Worm (Caenorhabditis elegans): ENCODE results near the gene F49C5.5.

F49C5.5 gene

ce11 chrII:12565851-12566250 lies 19.5 kb upstream of the F49C5.5 start, which contains the start of gene F49C5.7:
Gene F49C5.7, plus strand, starts transcription at chrII:12566151.
- TF ChIP-seq aly-1 (tag; optimal IDR thresholded peaks at IDR 0.05) (no peak), hnd-1 (tag; optimal IDR thresholded peaks at IDR 0.05) (no peak), ceh-36 (tag; optimal IDR thresholded peaks at IDR 0.05) (no peak), ceh-13 (GFP tag; optimal IDR thresholded peaks at IDR 0.05) (no peak), hmg-4 (GFP tag; optimal IDR thresholded peaks at IDR 0.05) (no peak), scrt-1 (GFP tag; IDR thresholded peaks at IDR 0.05) (no peak), B0310.2 (tag; optimal IDR thresholded peaks at IDR 0.05) (no peak), flt-1 (GFP tag; IDR thresholded peaks at IDR 0.05) (no peak)

- TF ChIP-seq tbx-37 (GFP tag; conservative IDR thresholded peaks at IDR 0.05) (no peak), hmbx-1 (tag; optimal IDR thresholded peaks at IDR 0.05) (no peak), B0310.2 (tag; optimal IDR thresholded peaks at IDR 0.05) (no peak), ceh-36 (tag; optimal IDR thresholded peaks at IDR 0.05) (no peak)
These were observed 13.9 kb upstream of the F49C5.5 start, which contains the start of gene F49C5.12 for ce11 chrII:12560210-12560609. Gene F49C5.12, minus strand, starts transcription at chrII:12560310.

- TF ChIP-seq hnd-1 (tag; optimal IDR thresholded peaks at IDR 0.05) (no peak), hmg-4 (GFP tag; optimal IDR thresholded peaks at IDR 0.05) (no peak), hmbx-1 (tag; optimal IDR thresholded peaks at IDR 0.05) (no peak), tbx-37 (GFP tag; conservative IDR thresholded peaks at IDR 0.05) (no peak)
These were observed 9.3 kb upstream of the F49C5.5 start, which contains the start of gene F49C5.11 for ce11 chrII:12555579-12555978. Gene F49C5.11, plus strand, starts transcription at chrII:12555879.

ce11 chrII:12550940-12551339 lies 4.6 kb upstream of the F49C5.5 start:
- no peak for TF ChIP-seq tra-4 (tag; optimal IDR thresholded peaks at IDR 0.05)
- no peak for TF ChIP-seq ceh-36 (tag; optimal IDR thresholded peaks at IDR 0.05)

- TF ChIP-seq flt-1 (GFP tag; IDR thresholded peaks at IDR 0.05), result no peak
- no peak for TF ChIP-seq tbx-37 (GFP tag; conservative IDR thresholded peaks at IDR 0.05)
- TF ChIP-seq aly-1 (tag; optimal IDR thresholded peaks at IDR 0.05), result no peak
These were observed 3.3 kb upstream of the F49C5.5 start for ce11 chrII:12549613-12550012.

- TF ChIP-seq F13C5.2 (tag; optimal IDR thresholded peaks at IDR 0.05) (no peak), aly-1 (tag; optimal IDR thresholded peaks at IDR 0.05) (no peak), ama-1 (optimal IDR thresholded peaks at IDR 0.05) (no peak), ceh-36 (tag; optimal IDR thresholded peaks at IDR 0.05) (no peak), flt-1 (GFP tag; IDR thresholded peaks at IDR 0.05) (no peak), pes-1 (GFP tag; IDR thresholded peaks at IDR 0.05) (no peak), scrt-1 (GFP tag; IDR thresholded peaks at IDR 0.05) (no peak), tra-4 (tag; optimal IDR thresholded peaks at IDR 0.05) (no peak), tbx-11 (GFP tag; IDR thresholded peaks at IDR 0.05) (no peak), sea-1 (GFP tag; conservative IDR thresholded peaks at IDR 0.05) (no peak), ets-7 (tag; optimal IDR thresholded peaks at IDR 0.05) (no peak), tbx-37 (GFP tag; conservative IDR thresholded peaks at IDR 0.05) (no peak), ceh-13 (GFP tag; optimal IDR thresholded peaks at IDR 0.05) (no peak), hnd-1 (tag; optimal IDR thresholded peaks at IDR 0.05) (no peak), B0310.2 (tag; optimal IDR thresholded peaks at IDR 0.05) (no peak), hmbx-1 (tag; optimal IDR thresholded peaks at IDR 0.05) (no peak), hmg-4 (GFP tag; optimal IDR thresholded peaks at IDR 0.05) (no peak)
These were observed 1.2 kb upstream of the F49C5.5 start, which contains the start of gene F49C5.16 for ce11 chrII:12547547-12547946. Gene F49C5.16, plus strand, starts transcription at chrII:12547847.

- no peak for TF ChIP-seq ets-7 (tag; optimal IDR thresholded peaks at IDR 0.05)
These were observed 1.8 kb downstream of the F49C5.5 start, which contains the start of gene F49C5.9 for ce11 chrII:12544533-12544932. Gene F49C5.9, minus strand, starts transcription at chrII:12544633.

ce11 chrII:12542594-12542997 lies 3.7 kb downstream of the F49C5.5 start:
- TF ChIP-seq scrt-1 (GFP tag; IDR thresholded peaks at IDR 0.05) (no peak), pes-1 (GFP tag; IDR thresholded peaks at IDR 0.05) (no peak), F13C5.2 (tag; optimal IDR thresholded peaks at IDR 0.05) (no peak), ama-1 (optimal IDR thresholded peaks at IDR 0.05) (no peak), B0310.2 (tag; optimal IDR thresholded peaks at IDR 0.05) (no peak), tbx-37 (GFP tag; conservative IDR thresholded peaks at IDR 0.05) (no peak), ets-7 (tag; optimal IDR thresholded peaks at IDR 0.05) (no peak), ceh-36 (tag; optimal IDR thresholded peaks at IDR 0.05) (no peak), tra-4 (tag; optimal IDR thresholded peaks at IDR 0.05) (no peak), sea-1 (GFP tag; conservative IDR thresholded peaks at IDR 0.05) (no peak), flt-1 (GFP tag; IDR thresholded peaks at IDR 0.05) (no peak), ceh-13 (GFP tag; optimal IDR thresholded peaks at IDR 0.05) (no peak), hnd-1 (tag; optimal IDR thresholded peaks at IDR 0.05) (no peak), tbx-11 (GFP tag; IDR thresholded peaks at IDR 0.05) (no peak), aly-1 (tag; optimal IDR thresholded peaks at IDR 0.05) (no peak), hmg-4 (GFP tag; optimal IDR thresholded peaks at IDR 0.05) (no peak), hmbx-1 (tag; optimal IDR thresholded peaks at IDR 0.05) (no peak)

ce11 chrII:12539395-12539794 lies 6.9 kb downstream of the F49C5.5 start:
- TF ChIP-seq sea-1 (GFP tag; conservative IDR thresholded peaks at IDR 0.05), result no peak
- no peak for TF ChIP-seq F13C5.2 (tag; optimal IDR thresholded peaks at IDR 0.05)
- no peak for TF ChIP-seq ets-7 (tag; optimal IDR thresholded peaks at IDR 0.05)
- TF ChIP-seq tra-4 (tag; optimal IDR thresholded peaks at IDR 0.05), result no peak
- no peak for TF ChIP-seq tbx-11 (GFP tag; IDR thresholded peaks at IDR 0.05)
- no peak for TF ChIP-seq B0310.2 (tag; optimal IDR thresholded peaks at IDR 0.05)
- no peak for TF ChIP-seq aly-1 (tag; optimal IDR thresholded peaks at IDR 0.05)
- no peak for TF ChIP-seq scrt-1 (GFP tag; IDR thresholded peaks at IDR 0.05)
- no peak for TF ChIP-seq tbx-37 (GFP tag; conservative IDR thresholded peaks at IDR 0.05)
- no peak for TF ChIP-seq ceh-13 (GFP tag; optimal IDR thresholded peaks at IDR 0.05)
- no peak for TF ChIP-seq hmbx-1 (tag; optimal IDR thresholded peaks at IDR 0.05)
- no peak for TF ChIP-seq ceh-36 (tag; optimal IDR thresholded peaks at IDR 0.05)
- no peak for TF ChIP-seq pes-1 (GFP tag; IDR thresholded peaks at IDR 0.05)
